Fruit fly (Drosophila melanogaster): ENCODE data around the gene CG18304.

Gene CG18304

dm6 chr2L:6942714-6943113, at the start of gene CG18304:
Gene CG18304, minus strand, starts transcription at chr2L:6942814.
- no peak for TF ChIP-seq Sox14 (GFP tag; optimal IDR thresholded peaks at IDR 0.05)
- no peak for TF ChIP-seq CG10669 (GFP tag; optimal IDR thresholded peaks at IDR 0.05)
- no peak for TF ChIP-seq Eip93F (GFP tag; optimal IDR thresholded peaks at IDR 0.05)
- no peak for TF ChIP-seq CG6808 (GFP tag; optimal IDR thresholded peaks at IDR 0.05)
- no peak for TF ChIP-seq CG6163 (GFP tag; IDR thresholded peaks at IDR 0.05)
- no peak for TF ChIP-seq CG1621 (tag; optimal IDR thresholded peaks at IDR 0.05)
- TF ChIP-seq spab (GFP tag; optimal IDR thresholded peaks at IDR 0.05), result no peak
- TF ChIP-seq CG34406 (GFP tag; optimal IDR thresholded peaks at IDR 0.05), result no peak
- no peak for TF ChIP-seq CG8632 (GFP tag; optimal IDR thresholded peaks at IDR 0.05)

DNA sequence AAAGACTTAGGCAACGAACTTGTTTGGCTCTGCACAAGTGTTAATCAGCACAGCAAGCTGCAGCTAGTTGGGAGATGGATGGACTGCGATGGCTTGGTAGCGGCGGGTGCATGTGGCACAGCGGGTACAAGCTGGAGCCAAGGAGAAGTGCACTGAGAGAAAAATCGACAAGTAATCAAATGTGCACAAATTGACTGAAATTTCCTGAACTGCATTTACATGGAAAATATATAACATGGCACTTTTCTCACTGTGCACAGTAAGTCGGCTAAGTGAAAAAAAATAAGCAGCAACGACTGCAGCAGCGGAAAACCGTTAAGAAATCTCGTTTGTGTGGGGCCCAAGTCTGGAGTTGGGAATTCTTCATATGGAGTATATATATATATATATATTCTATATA, 48.5 kb upstream of the CG18304 start:
- TF ChIP-seq CG10669 (GFP tag; optimal IDR thresholded peaks at IDR 0.05) (peak; percentile 64), CG32006 (GFP tag; optimal IDR thresholded peaks at IDR 0.05) (peak; percentile 76), CG11762 (GFP tag; optimal IDR thresholded peaks at IDR 0.05; ENCODE audit: insufficient read depth) (peak; percentile 46), CG11294 (GFP tag; IDR thresholded peaks at IDR 0.05) (peak; percentile 37; the same call in 1 of the 2 replicates), lz (GFP tag; optimal IDR thresholded peaks at IDR 0.05) (no peak), fd59A (GFP tag; optimal IDR thresholded peaks at IDR 0.05) (peak; percentile 54), cyc (GFP tag; optimal IDR thresholded peaks at IDR 0.05) (peak; percentile 27), CG7368 (GFP tag; optimal IDR thresholded peaks at IDR 0.05) (peak; percentile 50), CG6163 (GFP tag; IDR thresholded peaks at IDR 0.05) (peak; percentile 88), Met (GFP tag; optimal IDR thresholded peaks at IDR 0.05) (no peak), Ets21C (GFP tag; optimal IDR thresholded peaks at IDR 0.05) (no peak), Gug (GFP tag; IDR thresholded peaks at IDR 0.05) (peak; percentile 63), CG10631 (GFP tag; optimal IDR thresholded peaks at IDR 0.05) (peak; percentile 35), Lpt (GFP tag; optimal IDR thresholded peaks at IDR 0.05) (peak; percentile 63), Eip78C (GFP tag) (peak; percentile 91), CG15336 (GFP tag; IDR thresholded peaks at IDR 0.05) (peak; percentile 78), Ets96B (tag; optimal IDR thresholded peaks at IDR 0.05) (peak; percentile 76), CG6276 (GFP tag; optimal IDR thresholded peaks at IDR 0.05) (peak; percentile 67), CG4318 (GFP tag; optimal IDR thresholded peaks at IDR 0.05) (peak; percentile 44), svp (GFP tag) (peak; percentile 55), vri (GFP tag; optimal IDR thresholded peaks at IDR 0.05) (no peak), Smox (GFP tag; optimal IDR thresholded peaks at IDR 0.05) (peak; percentile 12), acj6 (GFP tag; optimal IDR thresholded peaks at IDR 0.05) (peak; percentile 62), CG1621 (tag; optimal IDR thresholded peaks at IDR 0.05) (peak; percentile 66), CG16779 (tag; optimal IDR thresholded peaks at IDR 0.05) (peak; percentile 44), topi (GFP tag; optimal IDR thresholded peaks at IDR 0.05) (peak; percentile 54), Sox15 (GFP tag; optimal IDR thresholded peaks at IDR 0.05) (peak; percentile 20), fkh (GFP tag; optimal IDR thresholded peaks at IDR 0.05) (no peak), CG8319 (GFP tag; optimal IDR thresholded peaks at IDR 0.05) (peak; percentile 33), net (GFP tag; optimal IDR thresholded peaks at IDR 0.05) (peak; percentile 77), CG6808 (GFP tag; optimal IDR thresholded peaks at IDR 0.05) (peak; percentile 65), CG3032 (tag; optimal IDR thresholded peaks at IDR 0.05) (peak; percentile 65), CG8632 (GFP tag; optimal IDR thresholded peaks at IDR 0.05) (peak; percentile 33), Hr39 (GFP tag; optimal IDR thresholded peaks at IDR 0.05) (peak; percentile 20), Hr4 (GFP tag; optimal IDR thresholded peaks at IDR 0.05) (peak; percentile 76), Eip75B (GFP tag; optimal IDR thresholded peaks at IDR 0.05) (peak; percentile 82), fd85E (GFP tag; optimal IDR thresholded peaks at IDR 0.05) (no peak), CG8119 (GFP tag; IDR thresholded peaks at IDR 0.05) (peak; percentile 75), pdm3 (GFP tag; optimal IDR thresholded peaks at IDR 0.05) (peak; percentile 65), Blimp-1 (GFP tag; optimal IDR thresholded peaks at IDR 0.05) (no peak), ss (GFP tag; optimal IDR thresholded peaks at IDR 0.05) (peak; percentile 61 to 75), CG6854 (GFP tag; optimal IDR thresholded peaks at IDR 0.05) (no peak), Hr38 (GFP tag; optimal IDR thresholded peaks at IDR 0.05) (no peak), CG6792 (GFP tag; optimal IDR thresholded peaks at IDR 0.05) (peak; percentile 66), Eip93F (GFP tag; optimal IDR thresholded peaks at IDR 0.05) (no peak), CG9139 (GFP tag; optimal IDR thresholded peaks at IDR 0.05) (peak; percentile 45), eg (GFP tag; IDR thresholded peaks at IDR 0.05) (peak; percentile 83)

Data from whole organism, prepupa.